Fruit fly (Drosophila melanogaster) S2 (cell line): Measurements from ENCODE around the gene CG11106.

ENCODE experiments used
- CG8478 ChIP-seq: fragments of >200 bp; optimal IDR thresholded peaks from 2 replicates; lab custom pipeline; 2018
- CTCF ChIP-seq, 2 experiments: fragments of >200 bp; optimal IDR thresholded peaks; 2 replicates each; lab custom pipeline; 2018

- no peak for TF ChIP-seq CG8478
- TF ChIP-seq CTCF (optimal IDR thresholded peaks at IDR 0.05; lab: Kevin White, UChicago) = no peak
These were observed 48.6 kb upstream of the CG11106 start for dm6 chrX:11153413-11153812.
